Worm (Caenorhabditis elegans) whole organism, late embryonic: ENCODE measurements around the gene W09G10.9.

Experiments
- C08G9.2 ChIP-seq: sonication (generic microtip); optimal IDR thresholded peaks from 2 replicates; lab custom pipeline; 2016; ENCODE audit warnings: mild to moderate bottlenecking, missing genetic modification characterization, moderate library complexity, missing compliant biosample characterization
- C38D4.7 ChIP-seq: fragments of 200-800 bp; sonication (Bioruptor generic); optimal IDR thresholded peaks from 2 replicates; lab custom pipeline; 2018; ENCODE audit warnings: mild to moderate bottlenecking, missing genetic modification characterization, moderate library complexity, missing compliant biosample characterization
- F13H6.1 ChIP-seq: sonication (generic microtip); optimal IDR thresholded peaks from 2 replicates; lab custom pipeline; 2016; ENCODE audit warnings: missing genetic modification characterization, missing compliant biosample characterization
- Y22D7AL.16 ChIP-seq: sonication (generic microtip); optimal IDR thresholded peaks from 2 replicates; lab custom pipeline; 2016; ENCODE audit warnings: missing genetic modification characterization, missing compliant biosample characterization
- ama-1 ChIP-seq: fragments of 150-350 bp; optimal IDR thresholded peaks from 2 replicates; lab custom pipeline; 2014
- ceh-14 ChIP-seq: sonication (generic microtip); optimal IDR thresholded peaks from 2 replicates; lab custom pipeline; 2016; ENCODE audit warnings: missing genotype, missing genetic modification characterization, missing compliant biosample characterization
- ceh-18 ChIP-seq: sonication (generic microtip); optimal IDR thresholded peaks from 2 replicates; lab custom pipeline; 2016; ENCODE audit warnings: missing genetic modification characterization, missing compliant biosample characterization
- ceh-19 ChIP-seq: fragments of 200-800 bp; sonication (Bioruptor generic); optimal IDR thresholded peaks from 2 replicates; lab custom pipeline; 2018; ENCODE audit warnings: mild to moderate bottlenecking, missing genetic modification characterization, missing compliant biosample characterization
- ceh-30 ChIP-seq: fragments of 150-350 bp; optimal IDR thresholded peaks from 2 replicates; lab custom pipeline; 2014; ENCODE audit warnings: missing biosample characterization, missing genetic modification characterization
- ceh-31 ChIP-seq: sonication (generic microtip); optimal IDR thresholded peaks from 2 replicates; lab custom pipeline; 2016; ENCODE audit warnings: missing genetic modification characterization, missing compliant biosample characterization
- ceh-45 ChIP-seq: fragments of 200-800 bp; sonication (Bioruptor generic); IDR thresholded peaks from 2 replicates; pipeline ENCODE4 v1.3.6; 2022; ENCODE audit warnings: missing genetic modification reagents, missing genetic modification characterization, missing compliant biosample characterization
- ceh-9 ChIP-seq: sonication (generic microtip); optimal IDR thresholded peaks from 2 replicates; lab custom pipeline; 2016; ENCODE audit warnings: mild to moderate bottlenecking, missing genetic modification characterization, inconsistent platforms, missing compliant biosample characterization
- dmd-4 ChIP-seq: sonication (generic microtip); optimal IDR thresholded peaks from 2 replicates; lab custom pipeline; 2016; ENCODE audit warnings: borderline replicate concordance, missing genetic modification characterization, missing compliant biosample characterization
- elt-2 ChIP-seq: sonication (generic microtip); optimal IDR thresholded peaks from 2 replicates; lab custom pipeline; 2016; ENCODE audit warnings: missing genetic modification reagents, missing genetic modification characterization, missing compliant biosample characterization
- fax-1 ChIP-seq: sonication (generic microtip); optimal IDR thresholded peaks from 2 replicates; lab custom pipeline; 2016; ENCODE audit warnings: missing genotype, missing genetic modification characterization, missing compliant biosample characterization
- gmeb-2 ChIP-seq: sonication (generic microtip); optimal IDR thresholded peaks from 2 replicates; lab custom pipeline; 2016; ENCODE audit warnings: missing genetic modification characterization, inconsistent platforms, missing compliant biosample characterization
- hlh-13 ChIP-seq: fragments of 200-800 bp; sonication (Bioruptor generic); optimal IDR thresholded peaks from 2 replicates; lab custom pipeline; 2018; ENCODE audit warnings: mild to moderate bottlenecking, missing genetic modification characterization, missing compliant biosample characterization
- hlh-30 ChIP-seq: sonication (generic microtip); optimal IDR thresholded peaks from 2 replicates; lab custom pipeline; 2017; ENCODE audit warnings: antibody characterized with exemption, missing genetic modification characterization, missing compliant biosample characterization; ENCODE audit not compliant: insufficient read depth
- hlh-6 ChIP-seq: sonication (generic microtip); optimal IDR thresholded peaks from 2 replicates; lab custom pipeline; 2016; ENCODE audit warnings: missing genotype, missing genetic modification characterization, missing compliant biosample characterization
- lim-6 ChIP-seq: sonication (generic microtip); optimal IDR thresholded peaks from 2 replicates; lab custom pipeline; 2016; ENCODE audit warnings: missing genetic modification characterization, missing compliant biosample characterization
- lin-11 ChIP-seq: fragments of 200-800 bp; sonication (Bioruptor generic); optimal IDR thresholded peaks from 2 replicates; lab custom pipeline; 2018; ENCODE audit warnings: mild to moderate bottlenecking, missing genetic modification characterization, missing compliant biosample characterization
- madf-2 ChIP-seq: sonication (generic microtip); optimal IDR thresholded peaks from 2 replicates; lab custom pipeline; 2017; ENCODE audit warnings: missing genetic modification characterization, missing compliant biosample characterization
- nfya-1 ChIP-seq: sonication (generic microtip); optimal IDR thresholded peaks from 2 replicates; lab custom pipeline; 2017; ENCODE audit warnings: missing genetic modification characterization, mild to moderate bottlenecking, missing compliant biosample characterization, antibody characterized with exemption, moderate library complexity
- nhr-11 ChIP-seq: fragments of 150-350 bp; optimal IDR thresholded peaks from 2 replicates; lab custom pipeline; 2014; ENCODE audit warnings: missing biosample characterization, missing genetic modification characterization
- pag-3 ChIP-seq: sonication (generic microtip); optimal IDR thresholded peaks from 2 replicates; lab custom pipeline; 2016; ENCODE audit warnings: missing compliant biosample characterization, missing genetic modification characterization, borderline replicate concordance
- pax-1 ChIP-seq: fragments of 150-350 bp; optimal IDR thresholded peaks from 2 replicates; lab custom pipeline; 2014; ENCODE audit warnings: missing biosample characterization, missing genetic modification characterization
- pha-2 ChIP-seq: sonication (generic microtip); optimal IDR thresholded peaks from 2 replicates; lab custom pipeline; 2017; ENCODE audit warnings: mild to moderate bottlenecking, missing genetic modification characterization, missing compliant biosample characterization
- ref-2 ChIP-seq: sonication (generic microtip); optimal IDR thresholded peaks from 2 replicates; lab custom pipeline; 2016; ENCODE audit warnings: missing genetic modification characterization, missing compliant biosample characterization
- sox-4 ChIP-seq: sonication (generic microtip); optimal IDR thresholded peaks from 2 replicates; lab custom pipeline; 2017; ENCODE audit warnings: mild to moderate bottlenecking, missing genetic modification characterization, inconsistent platforms, missing compliant biosample characterization
- syd-9 ChIP-seq: sonication (generic microtip); optimal IDR thresholded peaks from 2 replicates; lab custom pipeline; 2016; ENCODE audit warnings: mild to moderate bottlenecking, missing genetic modification characterization, moderate library complexity, missing compliant biosample characterization
- tbx-2 ChIP-seq: sonication (generic microtip); optimal IDR thresholded peaks from 2 replicates; lab custom pipeline; 2016; ENCODE audit warnings: missing genetic modification characterization, missing compliant biosample characterization
- ttx-3 ChIP-seq: sonication (generic microtip); optimal IDR thresholded peaks from 2 replicates; lab custom pipeline; 2016; ENCODE audit warnings: missing genetic modification reagents, missing genetic modification characterization, missing compliant biosample characterization
- unc-3 ChIP-seq, 2 experiments: fragments of 200-800 bp in 1 of 2; sonication (Bioruptor generic) in 1 of 2; sonication (generic microtip) in 1 of 2; conservative IDR thresholded peaks in 1 of 2; optimal IDR thresholded peaks in 1 of 2; 2 replicates each; pipeline versions ENCODE4 v1.3.6 to Lab custom; 2016 to 2022; ENCODE audit warnings: missing compliant biosample characterization in 2 of 2, missing genetic modification characterization in 2 of 2, missing genetic modification reagents in 1 of 2
- unc-55 ChIP-seq: sonication (generic microtip); optimal IDR thresholded peaks from 2 replicates; lab custom pipeline; 2017; ENCODE audit warnings: missing biosample characterization, missing genetic modification reagents, missing genetic modification characterization
- zip-5 ChIP-seq: sonication (generic microtip); optimal IDR thresholded peaks from 2 replicates; lab custom pipeline; 2016; ENCODE audit warnings: missing genetic modification characterization, missing compliant biosample characterization
- ztf-16 ChIP-seq: sonication (generic microtip); optimal IDR thresholded peaks from 2 replicates; lab custom pipeline; 2017; ENCODE audit warnings: missing genetic modification characterization, missing compliant biosample characterization

W09G10.9 gene

ce11 chrII:3557417-3557816 lies 35.8 kb downstream of the W09G10.9 start, which contains the start of gene lgc-45:
Gene lgc-45 (plus strand): TSS chrII:3557472.
- TF ChIP-seq ceh-30 (tag; lab: Kevin White, UChicago) (no peak), tbx-2 (tag; lab: Kevin White, UChicago) (no peak), hlh-13 (no peak), ama-1 (lab: Kevin White, UChicago) (no peak), ref-2 (no peak)
- TF ChIP-seq, all 69 proteins: peak for 0

DNA sequence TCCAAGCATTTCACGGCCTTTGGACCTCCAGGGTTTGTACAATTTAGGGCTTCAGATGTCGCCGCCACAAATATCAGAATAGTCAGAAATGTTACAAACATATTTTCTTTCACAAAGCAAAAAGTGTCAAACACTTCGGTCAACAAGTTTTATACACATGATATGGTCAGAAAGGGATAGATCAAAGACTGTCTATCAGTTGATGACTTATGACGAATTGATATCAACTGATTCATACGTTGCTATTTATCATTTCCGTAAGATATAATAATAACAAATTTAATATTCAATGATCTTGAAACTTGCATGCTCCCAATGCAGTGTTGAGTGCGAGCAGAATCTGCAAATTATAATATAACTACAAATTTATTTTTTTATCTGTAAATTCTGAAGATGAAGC lies 39.0 kb downstream of the W09G10.9 start, which contains the start of gene W10G11.1:
Gene W10G11.1 (minus strand): TSS at position 101 of the 400 bp plus-strand sequence.
- no peak for TF ChIP-seq nhr-11 (tag; lab: Kevin White, UChicago)
- TF ChIP-seq lin-11 = no peak
- TF ChIP-seq lim-6 = no peak
- TF ChIP-seq ceh-30 (tag; lab: Kevin White, UChicago) = no peak
- no peak for TF ChIP-seq hlh-30
- no peak for TF ChIP-seq ceh-14 (tag; lab: Kevin White, UChicago)
- TF ChIP-seq pag-3 (tag; lab: Kevin White, UChicago) = no peak
- no peak for TF ChIP-seq C08G9.2 (tag; lab: Kevin White, UChicago)
- TF ChIP-seq ceh-18 (tag; lab: Kevin White, UChicago) = no peak
- TF ChIP-seq ztf-16 = no peak
- TF ChIP-seq hlh-13 = no peak
- TF ChIP-seq madf-2 (tag; lab: Kevin White, UChicago) = no peak
- no peak for TF ChIP-seq syd-9
- no peak for TF ChIP-seq hlh-6 (tag; lab: Kevin White, UChicago)
- TF ChIP-seq, all 69 proteins: peak for 0

DNA sequence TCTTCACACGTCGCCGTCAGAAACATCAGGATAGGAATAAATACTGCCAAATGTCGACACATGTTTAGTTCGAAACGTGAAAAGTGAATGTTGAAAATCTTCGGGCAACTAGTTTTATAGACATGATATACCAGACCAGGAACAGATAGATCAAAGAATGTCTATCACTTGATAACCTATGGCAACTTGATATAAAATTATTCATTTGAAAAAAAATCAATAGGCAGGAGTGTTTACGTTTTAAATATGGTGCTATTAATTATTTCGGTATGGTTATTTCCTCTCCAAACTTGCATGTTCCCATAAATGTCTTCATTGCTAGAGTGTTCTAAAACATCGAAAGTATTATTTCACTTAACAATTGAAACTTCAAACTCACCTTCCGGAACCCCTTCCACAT lies 40.0 kb downstream of the W09G10.9 start, which contains the start of gene W10G11.2:
Gene W10G11.2 (minus strand): TSS at position 101 of the 400 bp plus-strand sequence.
- TF ChIP-seq pax-1 (tag; lab: Kevin White, UChicago) (no peak), ceh-9 (tag; lab: Kevin White, UChicago) (no peak), madf-2 (tag; lab: Kevin White, UChicago) (no peak), zip-5 (tag; lab: Kevin White, UChicago) (no peak), pag-3 (tag; lab: Kevin White, UChicago) (no peak), fax-1 (tag; lab: Kevin White, UChicago) (no peak), ceh-45 (GFP tag; lab: Robert Waterston, UW) (no peak), gmeb-2 (no peak), tbx-2 (tag; lab: Kevin White, UChicago) (no peak)

ce11 chrII:3562419-3562818 lies 40.8 kb downstream of the W09G10.9 start, which contains the start of gene W10G11.3:
Gene W10G11.3 (minus strand): TSS chrII:3562519.
- no peak for TF ChIP-seq F13H6.1
- no peak for TF ChIP-seq hlh-13
- TF ChIP-seq unc-3 (GFP tag; conservative IDR thresholded peaks at IDR 0.05; lab: Robert Waterston, UW) = no peak
- TF ChIP-seq unc-3 (tag; optimal IDR thresholded peaks at IDR 0.05; lab: Kevin White, UChicago) = no peak
- TF ChIP-seq ceh-31 (tag; lab: Kevin White, UChicago) = no peak
- no peak for TF ChIP-seq elt-2 (tag; lab: Kevin White, UChicago)
- no peak for TF ChIP-seq ceh-18 (tag; lab: Kevin White, UChicago)
- no peak for TF ChIP-seq unc-55 (GFP tag; lab: Kevin White, UChicago)
- TF ChIP-seq C38D4.7 (GFP tag; lab: Kevin White, UChicago) = no peak
- no peak for TF ChIP-seq nfya-1 (tag; lab: Kevin White, UChicago)
- no peak for TF ChIP-seq ceh-14 (tag; lab: Kevin White, UChicago)
- TF ChIP-seq Y22D7AL.16 (tag; lab: Kevin White, UChicago) = no peak
- no peak for TF ChIP-seq ceh-9 (tag; lab: Kevin White, UChicago)
- no peak for TF ChIP-seq ceh-19 (GFP tag; lab: Kevin White, UChicago)
- no peak for TF ChIP-seq dmd-4
- no peak for TF ChIP-seq pha-2 (tag; lab: Kevin White, UChicago)
- TF ChIP-seq lim-6 = no peak
- TF ChIP-seq ceh-30 (tag; lab: Kevin White, UChicago) = no peak
- no peak for TF ChIP-seq ttx-3 (tag; lab: Kevin White, UChicago)
- no peak for TF ChIP-seq lin-11
- TF ChIP-seq sox-4 (tag; lab: Kevin White, UChicago) = no peak
